Worm (Caenorhabditis elegans) whole organism, young adult: ENCODE data around the gene irld-2.

Experiments used
- B0261.1 ChIP-seq: sonication (generic microtip); optimal IDR thresholded peaks from 2 replicates; lab custom pipeline; 2016; ENCODE audit warnings: mild to moderate bottlenecking, missing genetic modification characterization, moderate library complexity, missing compliant biosample characterization
- D2030.7 ChIP-seq: fragments of 200-800 bp; sonication (Bioruptor generic); IDR thresholded peaks from 2 replicates; pipeline ENCODE4 v1.3.6; 2022; ENCODE audit warnings: missing genetic modification reagents, missing genetic modification characterization, missing compliant biosample characterization
- F23B12.7 ChIP-seq: sonication (generic microtip); optimal IDR thresholded peaks from 2 replicates; lab custom pipeline; 2017; ENCODE audit warnings: missing genetic modification characterization, mild to moderate bottlenecking, missing compliant biosample characterization, antibody characterized with exemption, moderate library complexity; ENCODE audit not compliant: insufficient read depth
- F49E8.2 ChIP-seq: sonication (generic microtip); optimal IDR thresholded peaks from 3 replicates; lab custom pipeline; 2017; ENCODE audit warnings: missing genetic modification characterization, mild to moderate bottlenecking, missing compliant biosample characterization, antibody characterized with exemption, moderate library complexity; ENCODE audit not compliant: insufficient read depth
- Y56A3A.18 ChIP-seq: fragments of 200-800 bp; sonication (Bioruptor generic); IDR thresholded peaks from 2 replicates; pipeline ENCODE4 v1.3.6; 2022; ENCODE audit warnings: missing genetic modification reagents, missing genetic modification characterization, missing compliant biosample characterization
- Y79H2A.3 ChIP-seq: fragments of 200-800 bp; sonication (Bioruptor generic); conservative IDR thresholded peaks from 2 replicates; pipeline ENCODE4 v1.3.6; 2022; ENCODE audit warnings: missing genetic modification reagents, missing genetic modification characterization, missing compliant biosample characterization
- ZK185.1 ChIP-seq: sonication (generic microtip); optimal IDR thresholded peaks from 2 replicates; lab custom pipeline; 2016; ENCODE audit warnings: mild to moderate bottlenecking, missing genetic modification characterization, missing compliant biosample characterization; ENCODE audit not compliant: poor library complexity, severe bottlenecking
- atf-7 ChIP-seq: sonication (generic microtip); optimal IDR thresholded peaks from 2 replicates; lab custom pipeline; 2017; ENCODE audit warnings: mild to moderate bottlenecking, missing genetic modification characterization, missing compliant biosample characterization
- athp-1 ChIP-seq: sonication (generic microtip); optimal IDR thresholded peaks from 2 replicates; lab custom pipeline; 2017; ENCODE audit warnings: mild to moderate bottlenecking, missing genetic modification characterization, missing compliant biosample characterization
- attf-6 ChIP-seq: fragments of 200-800 bp; sonication (Bioruptor generic); IDR thresholded peaks from 2 replicates; pipeline ENCODE4 v1.3.6; 2022; ENCODE audit warnings: missing genetic modification reagents, missing genetic modification characterization, missing compliant biosample characterization
- bed-1 ChIP-seq: fragments of 200-800 bp; sonication (Bioruptor generic); IDR thresholded peaks from 2 replicates; pipeline ENCODE4 v1.3.6; 2022; ENCODE audit warnings: missing genetic modification reagents, missing genetic modification characterization, missing compliant biosample characterization
- ceh-79 ChIP-seq: sonication (generic microtip); optimal IDR thresholded peaks from 2 replicates; lab custom pipeline; 2017; ENCODE audit warnings: mild to moderate bottlenecking, missing genetic modification characterization, missing compliant biosample characterization
- ceh-91 ChIP-seq: fragments of 200-800 bp; sonication (Bioruptor generic); IDR thresholded peaks from 2 replicates; pipeline ENCODE4 v1.3.6; 2022; ENCODE audit warnings: missing genetic modification reagents, missing genetic modification characterization, missing compliant biosample characterization
- chd-7 ChIP-seq: sonication (generic microtip); optimal IDR thresholded peaks from 2 replicates; lab custom pipeline; 2016; ENCODE audit warnings: mild to moderate bottlenecking, missing genetic modification characterization, moderate library complexity, missing compliant biosample characterization
- dox-1 ChIP-seq: fragments of 200-800 bp; sonication (Bioruptor generic); IDR thresholded peaks from 2 replicates; pipeline ENCODE4 v1.3.6; 2022; ENCODE audit warnings: missing genetic modification reagents, missing genetic modification characterization, missing compliant biosample characterization
- efl-1 ChIP-seq: fragments of 150-350 bp; optimal IDR thresholded peaks from 2 replicates; lab custom pipeline; 2014; ENCODE audit warnings: missing biosample characterization, missing genetic modification reagents, missing genetic modification characterization
- egl-44 ChIP-seq: fragments of 200-800 bp; sonication (Bioruptor generic); IDR thresholded peaks from 2 replicates; pipeline ENCODE4 v1.3.6; 2022; ENCODE audit warnings: missing genetic modification reagents, missing genetic modification characterization, missing compliant biosample characterization
- egrh-3 ChIP-seq: fragments of 200-800 bp; sonication (Bioruptor generic); IDR thresholded peaks from 2 replicates; pipeline ENCODE4 v1.3.6; 2022; ENCODE audit warnings: missing genetic modification reagents, missing genetic modification characterization, missing compliant biosample characterization
- ets-4 ChIP-seq: fragments of 200-800 bp; sonication (Bioruptor generic); optimal IDR thresholded peaks from 2 replicates; lab custom pipeline; 2018; ENCODE audit warnings: mild to moderate bottlenecking, missing genetic modification characterization, missing compliant biosample characterization
- hmg-1.2 ChIP-seq: fragments of 200-800 bp; sonication (Bioruptor generic); IDR thresholded peaks from 2 replicates; pipeline ENCODE4 v1.3.6; 2022; ENCODE audit warnings: missing genetic modification reagents, missing genetic modification characterization, missing compliant biosample characterization
- let-607 ChIP-seq, 2 experiments: fragments of 200-800 bp in 1 of 2; sonication (Bioruptor generic) in 1 of 2; sonication (generic microtip) in 1 of 2; optimal IDR thresholded peaks; 2 replicates each; lab custom pipeline; 2016 to 2018; ENCODE audit warnings: mild to moderate bottlenecking in 2 of 2, missing compliant biosample characterization in 2 of 2, missing genetic modification characterization in 2 of 2, moderate library complexity in 2 of 2, missing genotype in 1 of 2
- lin-40 ChIP-seq: sonication (generic microtip); optimal IDR thresholded peaks from 2 replicates; lab custom pipeline; 2016; ENCODE audit warnings: missing genetic modification characterization, mild to moderate bottlenecking, missing compliant biosample characterization, missing genotype, missing genetic modification reagents
- madf-10 ChIP-seq: sonication (generic microtip); optimal IDR thresholded peaks from 2 replicates; lab custom pipeline; 2016; ENCODE audit warnings: mild to moderate bottlenecking, missing genetic modification characterization, missing compliant biosample characterization
- madf-8 ChIP-seq: fragments of 200-800 bp; sonication (Bioruptor generic); conservative IDR thresholded peaks from 2 replicates; pipeline ENCODE4 v1.3.6; 2022; ENCODE audit warnings: missing genetic modification reagents, missing genetic modification characterization, missing compliant biosample characterization
- mcd-1 ChIP-seq: fragments of 200-800 bp; sonication (Bioruptor generic); IDR thresholded peaks from 2 replicates; pipeline ENCODE4 v1.3.6; 2022; ENCODE audit warnings: missing genetic modification reagents, missing genetic modification characterization, missing compliant biosample characterization
- nfya-2 ChIP-seq: fragments of 200-800 bp; sonication (Bioruptor generic); IDR thresholded peaks from 2 replicates; pipeline ENCODE4 v1.3.6; 2022; ENCODE audit warnings: missing genetic modification reagents, missing genetic modification characterization, missing compliant biosample characterization
- nfyb-1 ChIP-seq: fragments of 200-800 bp; sonication (Bioruptor generic); IDR thresholded peaks from 2 replicates; pipeline ENCODE4 v1.3.6; 2022; ENCODE audit warnings: missing genetic modification reagents, missing genetic modification characterization, missing compliant biosample characterization
- nhr-80 ChIP-seq: sonication (generic microtip); optimal IDR thresholded peaks from 2 replicates; lab custom pipeline; 2016; ENCODE audit warnings: missing genetic modification characterization, missing compliant biosample characterization
- pha-4 ChIP-seq: fragments of 150-350 bp; sonication (generic microtip); optimal IDR thresholded peaks from 2 replicates; lab custom pipeline; 2014; ENCODE audit warnings: missing biosample characterization, missing genetic modification reagents, missing genetic modification characterization
- rec-8 ChIP-seq, 2 experiments: sonication (generic microtip); optimal IDR thresholded peaks; 2 replicates each; lab custom pipeline; 2016; ENCODE audit warnings: mild to moderate bottlenecking in 2 of 2, missing genetic modification characterization in 2 of 2, missing genetic modification reagents in 2 of 2, missing genotype in 2 of 2, missing biosample characterization in 1 of 2, missing compliant biosample characterization in 1 of 2, moderate library complexity in 1 of 2
- snpc-3.4 ChIP-seq: sonication (generic microtip); optimal IDR thresholded peaks from 2 replicates; lab custom pipeline; 2017; ENCODE audit warnings: missing genetic modification characterization, mild to moderate bottlenecking, missing compliant biosample characterization, antibody characterized with exemption, moderate library complexity, missing genotype, missing genetic modification reagents
- snpc-4 ChIP-seq, 5 experiments: fragments of 150-350 bp in 1 of 5; sonication (generic microtip) in 4 of 5; optimal IDR thresholded peaks; 2 replicates each; lab custom pipeline; 2014 to 2018; ENCODE audit warnings: missing genetic modification characterization in 5 of 5, missing biosample characterization in 3 of 5, antibody characterized with exemption in 2 of 5, mild to moderate bottlenecking in 2 of 5, missing compliant biosample characterization in 2 of 5, missing genotype in 2 of 5, moderate library complexity in 2 of 5, missing genetic modification reagents in 1 of 5
- somi-1 ChIP-seq: fragments of 200-800 bp; sonication (Bioruptor generic); optimal IDR thresholded peaks from 2 replicates; lab custom pipeline; 2018; ENCODE audit warnings: mild to moderate bottlenecking, missing genetic modification characterization, missing compliant biosample characterization
- tbp1 ChIP-seq: fragments of 200-800 bp; sonication (Bioruptor generic); optimal IDR thresholded peaks from 2 replicates; lab custom pipeline; 2018; ENCODE audit warnings: mild to moderate bottlenecking, missing genetic modification characterization, missing compliant biosample characterization
- tbx-9 ChIP-seq: sonication (generic microtip); optimal IDR thresholded peaks from 2 replicates; lab custom pipeline; 2016; ENCODE audit warnings: borderline replicate concordance, missing genetic modification characterization, inconsistent platforms, missing compliant biosample characterization
- unc-62 ChIP-seq: fragments of 150-350 bp; optimal IDR thresholded peaks from 2 replicates; lab custom pipeline; 2014; ENCODE audit warnings: missing biosample characterization, missing genetic modification reagents, missing genetic modification characterization
- zfh-2 ChIP-seq: fragments of 200-800 bp; sonication (Bioruptor generic); conservative IDR thresholded peaks from 2 replicates; pipeline ENCODE4 v1.3.6; 2022; ENCODE audit warnings: missing genetic modification reagents, missing genetic modification characterization, missing compliant biosample characterization
- zim-3 ChIP-seq: sonication (generic microtip); optimal IDR thresholded peaks from 2 replicates; lab custom pipeline; 2017; ENCODE audit warnings: mild to moderate bottlenecking, missing genetic modification characterization, moderate library complexity, missing compliant biosample characterization
- ztf-22 ChIP-seq: fragments of 200-800 bp; sonication (Bioruptor generic); optimal IDR thresholded peaks from 2 replicates; lab custom pipeline; 2018; ENCODE audit warnings: mild to moderate bottlenecking, missing genetic modification characterization, moderate library complexity, missing compliant biosample characterization

irld-2 gene

DNA sequence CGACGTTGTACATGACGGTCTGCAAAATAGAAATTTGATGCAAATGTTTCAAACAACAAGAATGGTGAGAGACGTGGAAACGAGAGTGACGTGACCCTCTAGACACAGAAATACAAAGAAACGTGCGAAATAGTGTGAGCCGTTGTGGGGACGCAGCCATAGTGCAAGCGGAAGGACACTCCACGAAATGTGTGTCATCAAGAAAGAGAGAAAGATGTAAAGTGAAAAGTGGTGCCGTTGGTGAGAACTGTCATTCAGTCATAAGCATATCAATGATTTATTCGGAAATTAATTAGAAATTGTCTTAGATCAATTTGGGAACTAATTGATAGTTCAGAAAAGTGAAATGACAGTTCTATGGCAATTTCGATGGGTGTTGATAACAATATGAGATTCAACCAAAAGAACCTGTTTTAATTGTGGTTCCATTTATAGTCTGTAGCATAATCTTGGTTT, 25.0 kb upstream of the irld-2 start, which contains the start of gene C29F7.3:
Gene C29F7.3 (minus strand): TSS at position 51 of the 456 bp plus-strand sequence.
- TF ChIP-seq nhr-80 (tag; lab: Kevin White, UChicago) (peak; percentile 95), atf-7 (tag; lab: Kevin White, UChicago) (peak; percentile 23), hmg-1.2 (peak; percentile 58; the same call in 1 of the 2 replicates), mcd-1 (no peak), ceh-91 (GFP tag; lab: Robert Waterston, UW) (no peak), attf-6 (no peak), ZK185.1 (tag; lab: Kevin White, UChicago) (peak; percentile 20), madf-10 (tag; lab: Kevin White, UChicago) (peak; percentile 49), let-607 (tag; optimal IDR thresholded peaks at IDR 0.05; lab: Kevin White, UChicago) (peak; percentile 84 to 92), ets-4 (GFP tag; lab: Kevin White, UChicago) (peak; percentile 54), ztf-22 (GFP tag; lab: Kevin White, UChicago) (peak; percentile 79), egl-44 (GFP tag; lab: Robert Waterston, UW) (0 out of 2 replicates have a peak, but pooled peaks have one; percentile 12), somi-1 (GFP tag; lab: Kevin White, UChicago) (peak; percentile 16), pha-4 (no peak), dox-1 (GFP tag; lab: Robert Waterston, UW) (peak; percentile 58; the same call in 1 of the 2 replicates), zim-3 (tag; lab: Kevin White, UChicago) (no peak), F23B12.7 (tag; lab: Kevin White, UChicago) (peak; percentile 15), lin-40 (tag; lab: Kevin White, UChicago) (peak; percentile 78), tbp1 (GFP tag; lab: Kevin White, UChicago) (peak; percentile 7), unc-62 (GFP tag; lab: Kevin White, UChicago) (peak; percentile 46), bed-1 (GFP tag; lab: Robert Waterston, UW) (no peak)

ce11 chrX:13417479-13417878, 22.6 kb upstream of the irld-2 start:
- TF ChIP-seq F49E8.2 (tag; lab: Kevin White, UChicago) = no peak
- TF ChIP-seq egrh-3 (GFP tag; lab: Robert Waterston, UW) = no peak

ce11 chrX:13415722-13416121, 20.9 kb upstream of the irld-2 start, which contains the start of gene C29F7.2:
Gene C29F7.2 (plus strand): TSS chrX:13416078.
- TF ChIP-seq zfh-2 (GFP tag; lab: Robert Waterston, UW) = no peak
- TF ChIP-seq nhr-80 (tag; lab: Kevin White, UChicago) = peak; percentile 44
- peak; percentile 31 for TF ChIP-seq tbp1 (GFP tag; lab: Kevin White, UChicago)
- no peak for TF ChIP-seq nfya-2
- TF ChIP-seq nfyb-1 = no peak
- no peak for TF ChIP-seq tbx-9 (tag; lab: Kevin White, UChicago)
- TF ChIP-seq ceh-91 (GFP tag; lab: Robert Waterston, UW) = no peak
- no peak for TF ChIP-seq efl-1 (GFP tag; lab: Kevin White, UChicago)
- TF ChIP-seq, all 124 proteins: peak for 2

DNA sequence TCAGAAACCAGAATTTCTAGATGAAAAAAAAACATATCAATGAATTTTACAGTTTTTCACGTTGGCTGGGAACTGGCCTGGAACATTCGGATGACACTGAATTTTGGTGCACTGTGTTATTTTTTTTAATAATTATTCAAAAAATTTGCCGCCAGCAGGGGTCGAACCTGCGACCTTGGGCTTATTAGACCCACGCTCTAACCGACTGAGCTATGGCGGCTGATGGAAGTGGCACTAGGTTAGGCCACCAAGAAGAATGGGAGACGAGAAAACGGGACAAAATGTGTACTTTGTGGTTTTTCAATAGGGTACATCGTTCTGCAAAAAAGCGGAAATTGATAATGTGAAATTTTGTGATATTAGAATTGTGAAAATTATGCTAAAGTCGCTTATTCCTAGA, 20.1 kb upstream of the irld-2 start:
- TF ChIP-seq athp-1 (tag; lab: Kevin White, UChicago) = no peak
- TF ChIP-seq chd-7 (tag; lab: Kevin White, UChicago) = peak; percentile 55
- peak; percentile 49 for TF ChIP-seq snpc-3.4 (tag; lab: Kevin White, UChicago)
- peak; percentile 50 for TF ChIP-seq D2030.7 (GFP tag; lab: Robert Waterston, UW)
- peak; percentile 17 for TF ChIP-seq zim-3 (tag; lab: Kevin White, UChicago)
- TF ChIP-seq somi-1 (GFP tag; lab: Kevin White, UChicago) = peak; percentile 23
- TF ChIP-seq Y79H2A.3 (GFP tag; lab: Robert Waterston, UW) = no peak
- TF ChIP-seq B0261.1 = peak; percentile 77
- TF ChIP-seq madf-8 (GFP tag; lab: Robert Waterston, UW) = no peak
- TF ChIP-seq hmg-1.2 = peak; percentile 55
- TF ChIP-seq tbp1 (GFP tag; lab: Kevin White, UChicago) = peak; percentile 93
- TF ChIP-seq madf-10 (tag; lab: Kevin White, UChicago) = peak; percentile 44
- TF ChIP-seq nfyb-1 = peak; percentile 44; the same call in 1 of the 2 replicates
- TF ChIP-seq ZK185.1 (tag; lab: Kevin White, UChicago) = peak; percentile 31
- peak; percentile 26 to 48 for TF ChIP-seq rec-8 (tag; optimal IDR thresholded peaks at IDR 0.05; lab: Kevin White, UChicago)
- TF ChIP-seq snpc-4 (GFP tag; optimal IDR thresholded peaks at IDR 0.05; lab: Kevin White, UChicago) = peak; percentile 75
- peak in 3 of 4 experiments; percentile 3 to 82 (median 72) for TF ChIP-seq snpc-4 (tag; optimal IDR thresholded peaks at IDR 0.05; lab: Kevin White, UChicago)
- no peak for TF ChIP-seq Y56A3A.18 (GFP tag; lab: Robert Waterston, UW)
- TF ChIP-seq ceh-79 = peak; percentile 13
